Fruit fly (Drosophila melanogaster) whole organism, embryonic: ENCODE measurements around the gene CG31957.
A peak's percentile ranks its signal among the peaks of the same experiment; 100 is the strongest.

ENCODE experiments used
- CG10321 ChIP-seq: fragments of 200-800 bp; sonication (Bioruptor generic); IDR thresholded peaks from 2 replicates; pipeline ENCODE4 v1.3.6; 2022; ENCODE audit warnings: missing biosample characterization, missing genetic modification characterization
- CG10543 ChIP-seq: fragments of 200-800 bp; sonication (Bioruptor generic); optimal IDR thresholded peaks from 3 replicates; lab custom pipeline; 2017; ENCODE audit warnings: missing biosample characterization, mild to moderate bottlenecking, missing genetic modification characterization, moderate library complexity
- CG10959 ChIP-seq: fragments of 200-800 bp; sonication (Bioruptor generic); IDR thresholded peaks from 2 replicates; pipeline ENCODE4 v1.3.6; 2022; ENCODE audit warnings: missing biosample characterization, missing genetic modification characterization
- CG11247 ChIP-seq: fragments of 200-800 bp; sonication (Bioruptor generic); IDR thresholded peaks from 2 replicates; pipeline ENCODE4 v1.3.6; 2022; ENCODE audit warnings: missing biosample characterization, missing genetic modification characterization
- CG11504 ChIP-seq: fragments of 200-800 bp; sonication (Bioruptor generic); optimal IDR thresholded peaks from 3 replicates; lab custom pipeline; 2019; ENCODE audit warnings: missing biosample characterization, mild to moderate bottlenecking, missing genetic modification characterization, moderate library complexity
- CG14860 ChIP-seq: fragments of 200-800 bp; sonication (Bioruptor generic); IDR thresholded peaks from 3 replicates; pipeline ENCODE4 v1.3.6; 2022; ENCODE audit warnings: missing biosample characterization, missing genetic modification characterization; ENCODE audit not compliant: partially characterized antibody
- CG15011 ChIP-seq: fragments of 200-800 bp; sonication (Bioruptor generic); optimal IDR thresholded peaks from 3 replicates; lab custom pipeline; 2018; ENCODE audit warnings: missing biosample characterization, mild to moderate bottlenecking, missing genetic modification characterization
- CG16813 ChIP-seq: fragments of 200-800 bp; sonication (Bioruptor generic); IDR thresholded peaks from 3 replicates; pipeline ENCODE4 v1.3.6; 2022; ENCODE audit warnings: missing biosample characterization, missing genetic modification characterization; ENCODE audit not compliant: partially characterized antibody
- CG17361 ChIP-seq: fragments of 200-800 bp; sonication (Bioruptor generic); IDR thresholded peaks from 3 replicates; pipeline ENCODE4 v1.3.6; 2022; ENCODE audit warnings: missing biosample characterization, missing genetic modification characterization
- CG1832 ChIP-seq: fragments of 200-800 bp; sonication (Bioruptor generic); optimal IDR thresholded peaks from 2 replicates; lab custom pipeline; 2017; ENCODE audit warnings: missing biosample characterization, mild to moderate bottlenecking, missing genetic modification characterization, inconsistent platforms
- CG2120 ChIP-seq: fragments of 200-800 bp; sonication (Bioruptor generic); optimal IDR thresholded peaks from 3 replicates; lab custom pipeline; 2016; ENCODE audit warnings: missing biosample characterization, missing genetic modification characterization
- CG4360 ChIP-seq: fragments of 200-800 bp; sonication (Bioruptor generic); IDR thresholded peaks from 2 replicates; pipeline ENCODE4 v1.3.6; 2022; ENCODE audit warnings: missing biosample characterization, missing genetic modification characterization
- CG7271 ChIP-seq: fragments of 200-800 bp; sonication (Bioruptor generic); optimal IDR thresholded peaks from 2 replicates; lab custom pipeline; 2018; ENCODE audit warnings: missing biosample characterization, mild to moderate bottlenecking, missing genetic modification characterization, moderate library complexity
- CG8089 ChIP-seq: fragments of 200-800 bp; sonication (Bioruptor generic); optimal IDR thresholded peaks from 3 replicates; lab custom pipeline; 2016; ENCODE audit warnings: missing biosample characterization, missing genetic modification characterization
- CG8290 ChIP-seq, 3 experiments: fragments of 200-800 bp; sonication (Bioruptor generic); optimal IDR thresholded peaks; 2 replicates each; lab custom pipeline; 2016 to 2019; ENCODE audit warnings: missing biosample characterization in 3 of 3, missing genetic modification characterization in 3 of 3, mild to moderate bottlenecking in 2 of 3, moderate library complexity in 1 of 3
- CG9215 ChIP-seq: fragments of 200-800 bp; sonication (Bioruptor generic); IDR thresholded peaks from 2 replicates; pipeline ENCODE4 v1.3.6; 2022; ENCODE audit warnings: missing biosample characterization, missing genetic modification characterization
- CG9817 ChIP-seq: fragments of 200-800 bp; sonication (Bioruptor generic); optimal IDR thresholded peaks from 2 replicates; lab custom pipeline; 2018; ENCODE audit warnings: missing biosample characterization, mild to moderate bottlenecking, missing genetic modification characterization, moderate library complexity
- CTCF ChIP-seq: fragments of 200-800 bp; sonication (Bioruptor generic); optimal IDR thresholded peaks from 2 replicates; lab custom pipeline; 2017; ENCODE audit warnings: missing biosample characterization, mild to moderate bottlenecking, missing genetic modification characterization, moderate library complexity
- Doc3 ChIP-seq: fragments of 200-800 bp; sonication (Bioruptor generic); IDR thresholded peaks from 3 replicates; pipeline ENCODE4 v1.3.6; 2022; ENCODE audit warnings: missing biosample characterization, missing genetic modification characterization; ENCODE audit not compliant: partially characterized antibody
- HLH4C ChIP-seq: fragments of 200-800 bp; sonication (Bioruptor generic); IDR thresholded peaks from 3 replicates; pipeline ENCODE4 v1.3.6; 2022; ENCODE audit warnings: missing biosample characterization, missing genetic modification characterization; ENCODE audit not compliant: partially characterized antibody
- HLH54F ChIP-seq: fragments of 200-800 bp; sonication (Bioruptor generic); optimal IDR thresholded peaks from 3 replicates; lab custom pipeline; 2016; ENCODE audit warnings: missing biosample characterization, missing genetic modification characterization
- Hr51 ChIP-seq, 2 experiments: fragments of 200-800 bp; sonication (Bioruptor generic); optimal IDR thresholded peaks; 2 replicates in 1 of 2; 3 replicates in 1 of 2; lab custom pipeline; 2016 to 2018; ENCODE audit warnings: missing biosample characterization in 2 of 2, missing genetic modification characterization in 2 of 2, mild to moderate bottlenecking in 1 of 2, moderate library complexity in 1 of 2
- Max ChIP-seq: fragments of 200-800 bp; sonication (Bioruptor generic); optimal IDR thresholded peaks from 2 replicates; lab custom pipeline; 2016; ENCODE audit warnings: missing biosample characterization, mild to moderate bottlenecking, missing genetic modification characterization
- Meics ChIP-seq: fragments of 200-800 bp; sonication (Bioruptor generic); optimal IDR thresholded peaks from 2 replicates; lab custom pipeline; 2017; ENCODE audit warnings: missing biosample characterization, mild to moderate bottlenecking, missing genetic modification characterization
- Rfx ChIP-seq: fragments of 200-800 bp; sonication (Bioruptor generic); IDR thresholded peaks from 2 replicates; pipeline ENCODE4 v1.3.6; 2022; ENCODE audit warnings: missing biosample characterization, missing genetic modification characterization
- Sry-δ ChIP-seq: fragments of 200-800 bp; sonication (Bioruptor generic); optimal IDR thresholded peaks from 2 replicates; lab custom pipeline; 2016; ENCODE audit warnings: missing biosample characterization, missing genetic modification characterization
- Tbp ChIP-seq: fragments of >200 bp; optimal IDR thresholded peaks from 2 replicates; lab custom pipeline; 2018; ENCODE audit warnings: missing biosample characterization, missing genetic modification characterization
- al ChIP-seq: fragments of 200-800 bp; sonication (Bioruptor generic); IDR thresholded peaks from 2 replicates; pipeline ENCODE4 v1.3.6; 2022; ENCODE audit warnings: missing biosample characterization, missing genetic modification characterization
- cad ChIP-seq: fragments of >200 bp; optimal IDR thresholded peaks from 2 replicates; lab custom pipeline; 2017; ENCODE audit warnings: missing biosample characterization, missing genetic modification characterization
- cas ChIP-seq: fragments of 200-800 bp; sonication (Bioruptor generic); IDR thresholded peaks from 2 replicates; pipeline ENCODE4 v1.3.6; 2022; ENCODE audit warnings: missing biosample characterization, missing genetic modification characterization
- cato ChIP-seq: fragments of 200-800 bp; sonication (Bioruptor generic); optimal IDR thresholded peaks from 2 replicates; lab custom pipeline; 2016; ENCODE audit warnings: missing biosample characterization, missing genetic modification characterization, borderline replicate concordance
- cg ChIP-seq: fragments of 200-800 bp; sonication (Bioruptor generic); optimal IDR thresholded peaks from 3 replicates; lab custom pipeline; 2019; ENCODE audit warnings: missing biosample characterization, mild to moderate bottlenecking, missing genetic modification characterization, moderate library complexity
- ci ChIP-seq: fragments of 200-800 bp; sonication (Bioruptor generic); IDR thresholded peaks from 3 replicates; pipeline ENCODE4 v1.3.6; 2022; ENCODE audit warnings: missing biosample characterization, missing genetic modification characterization
- crol ChIP-seq: fragments of 200-800 bp; sonication (Bioruptor generic); IDR thresholded peaks from 2 replicates; pipeline ENCODE4 v1.3.6; 2022; ENCODE audit warnings: missing biosample characterization, missing genetic modification characterization
- disco-r ChIP-seq: fragments of 200-800 bp; sonication (Bioruptor generic); optimal IDR thresholded peaks from 2 replicates; lab custom pipeline; 2016; ENCODE audit warnings: missing biosample characterization, missing genetic modification characterization
- ewg ChIP-seq: fragments of 200-800 bp; sonication (Bioruptor generic); optimal IDR thresholded peaks from 3 replicates; lab custom pipeline; 2017; ENCODE audit warnings: mild to moderate bottlenecking, missing biosample characterization, missing genetic modification reagents, missing genetic modification characterization
- fd102C ChIP-seq: fragments of 200-800 bp; sonication (Bioruptor generic); optimal IDR thresholded peaks from 2 replicates; lab custom pipeline; 2018; ENCODE audit warnings: missing biosample characterization, mild to moderate bottlenecking, missing genetic modification characterization, moderate library complexity
- fd3F ChIP-seq: fragments of 200-800 bp; sonication (Bioruptor generic); optimal IDR thresholded peaks from 2 replicates; lab custom pipeline; 2018; ENCODE audit warnings: missing biosample characterization, mild to moderate bottlenecking, missing genetic modification characterization, moderate library complexity
- gem ChIP-seq: fragments of 200-800 bp; sonication (Bioruptor generic); optimal IDR thresholded peaks from 2 replicates; lab custom pipeline; 2019; ENCODE audit warnings: missing biosample characterization, mild to moderate bottlenecking, missing genetic modification characterization, moderate library complexity
- grau ChIP-seq: fragments of 200-800 bp; optimal IDR thresholded peaks from 3 replicates; lab custom pipeline; 2019; ENCODE audit warnings: missing biosample characterization, mild to moderate bottlenecking, missing genetic modification characterization, moderate library complexity
- lab ChIP-seq: fragments of 200-800 bp; sonication (Bioruptor generic); optimal IDR thresholded peaks from 3 replicates; lab custom pipeline; 2017; ENCODE audit warnings: missing biosample characterization, missing genetic modification characterization, mild to moderate bottlenecking, moderate library complexity, missing genetic modification reagents
- lola ChIP-seq, 3 experiments: fragments of >200 bp in 2 of 3; fragments of 200-800 bp in 1 of 3; sonication (Bioruptor generic) in 1 of 3; optimal IDR thresholded peaks; 2 replicates each; lab custom pipeline; 2017 to 2019; ENCODE audit warnings: missing biosample characterization in 3 of 3, missing genetic modification characterization in 3 of 3, mild to moderate bottlenecking in 1 of 3, moderate library complexity in 1 of 3
- otp ChIP-seq: fragments of 200-800 bp; sonication (Bioruptor generic); IDR thresholded peaks from 3 replicates; pipeline ENCODE4, ENCODE4 v1.3.6; 2022; ENCODE audit warnings: missing biosample characterization, missing genetic modification characterization
- prd ChIP-seq, 3 experiments: fragments of >200 bp in 2 of 3; fragments of 200-800 bp in 1 of 3; sonication (Bioruptor generic) in 1 of 3; optimal IDR thresholded peaks in 2 of 3; IDR thresholded peaks in 1 of 3; 2 replicates in 2 of 3; 3 replicates in 1 of 3; pipeline versions ENCODE4 v1.3.6 to Lab custom; 2017 to 2022; ENCODE audit warnings: missing biosample characterization in 1 of 3, missing genetic modification characterization in 1 of 3
- ranshi ChIP-seq: fragments of 200-800 bp; sonication (Bioruptor generic); IDR thresholded peaks from 2 replicates; pipeline ENCODE4 v1.3.6; 2022; ENCODE audit warnings: missing biosample characterization, missing genetic modification characterization
- schlank ChIP-seq: fragments of 200-800 bp; sonication (Bioruptor generic); optimal IDR thresholded peaks from 2 replicates; lab custom pipeline; 2018; ENCODE audit warnings: missing biosample characterization, mild to moderate bottlenecking, missing genetic modification characterization
- sens-2 ChIP-seq: fragments of 200-800 bp; sonication (Bioruptor generic); IDR thresholded peaks from 2 replicates; pipeline ENCODE4 v1.3.6; 2022; ENCODE audit warnings: missing biosample characterization, missing genetic modification characterization
- usp ChIP-seq: fragments of >200 bp; optimal IDR thresholded peaks from 2 replicates; lab custom pipeline; 2017; ENCODE audit warnings: missing biosample characterization, missing genetic modification characterization
- wdn ChIP-seq: fragments of 200-800 bp; sonication (Bioruptor generic); IDR thresholded peaks from 2 replicates; pipeline ENCODE4 v1.3.6; 2022; ENCODE audit warnings: missing biosample characterization, missing genetic modification characterization
- z ChIP-seq: fragments of 200-800 bp; sonication (Bioruptor generic); IDR thresholded peaks from 3 replicates; pipeline ENCODE4 v1.3.6; 2022; ENCODE audit warnings: missing biosample characterization, missing genetic modification characterization

Gene CG31957

DNA sequence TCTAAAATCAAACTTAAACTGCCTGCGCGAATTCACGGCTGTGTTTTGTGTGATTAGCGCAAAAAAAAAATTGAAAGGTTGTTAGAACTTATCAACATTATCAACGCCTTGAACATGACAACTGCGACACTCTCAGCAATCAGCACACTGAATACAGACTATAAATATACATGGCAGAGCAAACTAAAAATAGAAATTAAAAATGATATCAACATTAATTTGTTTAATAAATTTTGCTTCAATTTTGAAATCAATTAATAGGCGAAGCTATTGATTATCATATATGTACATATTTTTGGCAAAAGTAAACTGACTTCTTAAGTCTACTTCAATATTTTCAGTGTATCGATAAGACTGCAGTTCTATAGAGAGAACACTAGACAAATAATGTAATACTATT lies 7.8 kb upstream of the CG31957 start (continued):
- TF ChIP-seq CG16813 (GFP tag; lab: Robert Waterston, UW) = no peak
- TF ChIP-seq CG10543 (GFP tag; lab: Kevin White, UChicago) = no peak
- no peak for TF ChIP-seq CG11247
- TF ChIP-seq sens-2 (GFP tag; lab: Robert Waterston, UW) = no peak
- no peak for TF ChIP-seq CG8089 (GFP tag; lab: Kevin White, UChicago)
- TF ChIP-seq fd102C (GFP tag; lab: Kevin White, UChicago) = no peak
- no peak; the same call in 1 of the 2 replicates for TF ChIP-seq ranshi (GFP tag; lab: Robert Waterston, UW)
- no peak for TF ChIP-seq CG14860 (GFP tag; lab: Robert Waterston, UW)
- no peak for TF ChIP-seq prd (optimal IDR thresholded peaks at IDR 0.05; lab: Kevin White, UChicago)
- peak; percentile 45; the same call in 1 of the 3 replicates for TF ChIP-seq prd (GFP tag; IDR thresholded peaks at IDR 0.05; lab: Robert Waterston, UW)
- 0 out of 3 replicates have a peak, but pooled peaks have one; percentile 26 for TF ChIP-seq CG17361 (GFP tag; lab: Robert Waterston, UW)
- TF ChIP-seq cg (GFP tag; lab: Kevin White, UChicago) = no peak
- TF ChIP-seq cato (GFP tag; lab: Kevin White, UChicago) = no peak
- TF ChIP-seq schlank (tag; lab: Kevin White, UChicago) = no peak
- TF ChIP-seq CG8290 (GFP tag; optimal IDR thresholded peaks at IDR 0.05; lab: Kevin White, UChicago) = no peak
- TF ChIP-seq CG8290 (tag; optimal IDR thresholded peaks at IDR 0.05; lab: Kevin White, UChicago) = no peak
- no peak for TF ChIP-seq Max (GFP tag; lab: Kevin White, UChicago)
- TF ChIP-seq z (GFP tag; lab: Robert Waterston, UW) = no peak
- no peak for TF ChIP-seq CTCF (GFP tag; lab: Kevin White, UChicago)
- peak; percentile 76 for TF ChIP-seq lab
- TF ChIP-seq Rfx (GFP tag; lab: Robert Waterston, UW) = 0 out of 2 replicates have a peak, but pooled peaks have one; percentile 31
- no peak for TF ChIP-seq usp
- no peak for TF ChIP-seq CG1832 (GFP tag; lab: Kevin White, UChicago)
- TF ChIP-seq CG4360 (GFP tag; lab: Robert Waterston, UW) = no peak
- peak; percentile 59; the same call in 1 of the 2 replicates for TF ChIP-seq al (GFP tag; lab: Robert Waterston, UW)
- TF ChIP-seq Doc3 = no peak
- peak; percentile 20 for TF ChIP-seq CG15011
- no peak for TF ChIP-seq lola (GFP tag; optimal IDR thresholded peaks at IDR 0.05; lab: Kevin White, UChicago)
- peak; percentile 66 for TF ChIP-seq Meics (GFP tag; lab: Kevin White, UChicago)
- TF ChIP-seq ci (GFP tag; lab: Robert Waterston, UW) = no peak
- no peak for TF ChIP-seq Tbp (GFP tag; lab: Kevin White, UChicago)
- no peak for TF ChIP-seq Sry-δ
- no peak for TF ChIP-seq Hr51 (GFP tag; optimal IDR thresholded peaks at IDR 0.05; lab: Kevin White, UChicago)
- TF ChIP-seq CG9817 = peak; percentile 6
- no peak for TF ChIP-seq disco-r
- no peak for TF ChIP-seq HLH4C (GFP tag; lab: Robert Waterston, UW)
- no peak for TF ChIP-seq HLH54F (GFP tag; lab: Kevin White, UChicago)
- TF ChIP-seq grau = peak; percentile 74
- TF ChIP-seq CG2120 (GFP tag; lab: Kevin White, UChicago) = peak; percentile 63
- TF ChIP-seq CG10321 (GFP tag; lab: Robert Waterston, UW) = no peak
- peak; percentile 31 for TF ChIP-seq gem
- no peak for TF ChIP-seq CG10959 (GFP tag; lab: Robert Waterston, UW)
- peak; percentile 57 for TF ChIP-seq CG9215 (GFP tag; lab: Robert Waterston, UW)
- no peak for TF ChIP-seq wdn (GFP tag; lab: Robert Waterston, UW)
- 0 out of 2 replicates have a peak, but pooled peaks have one; percentile 17 for TF ChIP-seq cas
- TF ChIP-seq cad (GFP tag; lab: Kevin White, UChicago) = no peak
- no peak for TF ChIP-seq otp (GFP tag; lab: Robert Waterston, UW)
- no peak for TF ChIP-seq CG7271
- TF ChIP-seq fd3F (GFP tag; lab: Kevin White, UChicago) = peak; percentile 52
- no peak for TF ChIP-seq crol (GFP tag; lab: Robert Waterston, UW)
- TF ChIP-seq CG11504 (tag; lab: Kevin White, UChicago) = peak; percentile 47
- no peak for TF ChIP-seq ewg (GFP tag; lab: Kevin White, UChicago)
